Worm (Caenorhabditis elegans) whole organism, late embryonic: ENCODE measurements around the gene idpc-3.

Source experiments
- F13H6.1 ChIP-seq: sonication (generic microtip); optimal IDR thresholded peaks from 2 replicates; lab custom pipeline; 2016; ENCODE audit warnings: missing genetic modification characterization, missing compliant biosample characterization
- K02D7.2 ChIP-seq: sonication (generic microtip); optimal IDR thresholded peaks from 2 replicates; lab custom pipeline; 2017; ENCODE audit warnings: mild to moderate bottlenecking, missing genetic modification characterization, missing compliant biosample characterization
- T23F11.4 ChIP-seq: fragments of 200-800 bp; sonication (Bioruptor generic); optimal IDR thresholded peaks from 2 replicates; lab custom pipeline; 2018; ENCODE audit warnings: mild to moderate bottlenecking, missing genetic modification characterization, missing compliant biosample characterization
- Y22D7AL.16 ChIP-seq: sonication (generic microtip); optimal IDR thresholded peaks from 2 replicates; lab custom pipeline; 2016; ENCODE audit warnings: missing genetic modification characterization, missing compliant biosample characterization
- ama-1 ChIP-seq: fragments of 150-350 bp; optimal IDR thresholded peaks from 2 replicates; lab custom pipeline; 2014
- ceh-14 ChIP-seq: sonication (generic microtip); optimal IDR thresholded peaks from 2 replicates; lab custom pipeline; 2016; ENCODE audit warnings: missing genotype, missing genetic modification characterization, missing compliant biosample characterization
- ceh-18 ChIP-seq: sonication (generic microtip); optimal IDR thresholded peaks from 2 replicates; lab custom pipeline; 2016; ENCODE audit warnings: missing genetic modification characterization, missing compliant biosample characterization
- ceh-19 ChIP-seq: fragments of 200-800 bp; sonication (Bioruptor generic); optimal IDR thresholded peaks from 2 replicates; lab custom pipeline; 2018; ENCODE audit warnings: mild to moderate bottlenecking, missing genetic modification characterization, missing compliant biosample characterization
- ceh-22 ChIP-seq: sonication (generic microtip); optimal IDR thresholded peaks from 2 replicates; lab custom pipeline; 2017; ENCODE audit warnings: missing biosample characterization, missing genetic modification characterization
- ceh-24 ChIP-seq: sonication (generic microtip); optimal IDR thresholded peaks from 2 replicates; lab custom pipeline; 2016; ENCODE audit warnings: mild to moderate bottlenecking, missing genetic modification characterization, missing compliant biosample characterization
- ceh-31 ChIP-seq: sonication (generic microtip); optimal IDR thresholded peaks from 2 replicates; lab custom pipeline; 2016; ENCODE audit warnings: missing genetic modification characterization, missing compliant biosample characterization
- ceh-48 ChIP-seq: sonication (generic microtip); optimal IDR thresholded peaks from 2 replicates; lab custom pipeline; 2016; ENCODE audit warnings: missing genetic modification characterization, inconsistent platforms, missing compliant biosample characterization
- ceh-6 ChIP-seq: fragments of 200-800 bp; sonication (Bioruptor generic); optimal IDR thresholded peaks from 2 replicates; lab custom pipeline; 2018; ENCODE audit warnings: mild to moderate bottlenecking, missing genetic modification characterization, missing compliant biosample characterization
- che-1 ChIP-seq: sonication (generic microtip); optimal IDR thresholded peaks from 2 replicates; lab custom pipeline; 2016; ENCODE audit warnings: mild to moderate bottlenecking, missing genetic modification characterization, missing compliant biosample characterization
- dve-1 ChIP-seq: sonication (generic microtip); optimal IDR thresholded peaks from 2 replicates; lab custom pipeline; 2017; ENCODE audit warnings: antibody characterized with exemption, mild to moderate bottlenecking, missing genetic modification characterization, missing compliant biosample characterization
- elt-2 ChIP-seq: sonication (generic microtip); optimal IDR thresholded peaks from 2 replicates; lab custom pipeline; 2016; ENCODE audit warnings: missing genetic modification reagents, missing genetic modification characterization, missing compliant biosample characterization
- elt-4 ChIP-seq: sonication (generic microtip); optimal IDR thresholded peaks from 2 replicates; lab custom pipeline; 2016; ENCODE audit warnings: missing genetic modification characterization, missing compliant biosample characterization
- eyg-1 ChIP-seq: sonication (generic microtip); optimal IDR thresholded peaks from 2 replicates; lab custom pipeline; 2016; ENCODE audit warnings: missing genotype, missing genetic modification characterization, missing compliant biosample characterization
- fax-1 ChIP-seq: sonication (generic microtip); optimal IDR thresholded peaks from 2 replicates; lab custom pipeline; 2016; ENCODE audit warnings: missing genotype, missing genetic modification characterization, missing compliant biosample characterization
- fkh-10 ChIP-seq: fragments of 150-350 bp; optimal IDR thresholded peaks from 2 replicates; lab custom pipeline; 2014; ENCODE audit warnings: missing biosample characterization, missing genetic modification reagents, missing genetic modification characterization
- hlh-15 ChIP-seq: sonication (generic microtip); optimal IDR thresholded peaks from 2 replicates; lab custom pipeline; 2016; ENCODE audit warnings: missing genetic modification characterization, missing compliant biosample characterization
- hlh-30 ChIP-seq: sonication (generic microtip); optimal IDR thresholded peaks from 2 replicates; lab custom pipeline; 2017; ENCODE audit warnings: antibody characterized with exemption, missing genetic modification characterization, missing compliant biosample characterization; ENCODE audit not compliant: insufficient read depth
- hlh-8 ChIP-seq: sonication (generic microtip); optimal IDR thresholded peaks from 2 replicates; lab custom pipeline; 2016; ENCODE audit warnings: missing genotype, missing genetic modification characterization, missing compliant biosample characterization
- lim-6 ChIP-seq: sonication (generic microtip); optimal IDR thresholded peaks from 2 replicates; lab custom pipeline; 2016; ENCODE audit warnings: missing genetic modification characterization, missing compliant biosample characterization
- nfya-1 ChIP-seq: sonication (generic microtip); optimal IDR thresholded peaks from 2 replicates; lab custom pipeline; 2017; ENCODE audit warnings: missing genetic modification characterization, mild to moderate bottlenecking, missing compliant biosample characterization, antibody characterized with exemption, moderate library complexity
- npax-4 ChIP-seq: sonication (generic microtip); optimal IDR thresholded peaks from 2 replicates; lab custom pipeline; 2016; ENCODE audit warnings: missing genetic modification characterization, missing compliant biosample characterization
- pag-3 ChIP-seq: sonication (generic microtip); optimal IDR thresholded peaks from 2 replicates; lab custom pipeline; 2016; ENCODE audit warnings: missing compliant biosample characterization, missing genetic modification characterization, borderline replicate concordance
- pat-9 ChIP-seq: fragments of 200-800 bp; sonication (Bioruptor generic); optimal IDR thresholded peaks from 2 replicates; lab custom pipeline; 2018; ENCODE audit warnings: mild to moderate bottlenecking, missing genetic modification characterization, moderate library complexity, missing compliant biosample characterization
- pha-2 ChIP-seq: sonication (generic microtip); optimal IDR thresholded peaks from 2 replicates; lab custom pipeline; 2017; ENCODE audit warnings: mild to moderate bottlenecking, missing genetic modification characterization, missing compliant biosample characterization
- pha-4 ChIP-seq: fragments of 150-350 bp; optimal IDR thresholded peaks from 2 replicates; lab custom pipeline; 2018; ENCODE audit warnings: missing biosample characterization, missing genetic modification reagents, missing genetic modification characterization
- pqm-1 ChIP-seq: sonication (generic microtip); optimal IDR thresholded peaks from 2 replicates; lab custom pipeline; 2016; ENCODE audit warnings: missing genetic modification characterization, missing compliant biosample characterization
- sox-4 ChIP-seq: sonication (generic microtip); optimal IDR thresholded peaks from 2 replicates; lab custom pipeline; 2017; ENCODE audit warnings: mild to moderate bottlenecking, missing genetic modification characterization, inconsistent platforms, missing compliant biosample characterization
- syd-9 ChIP-seq: sonication (generic microtip); optimal IDR thresholded peaks from 2 replicates; lab custom pipeline; 2016; ENCODE audit warnings: mild to moderate bottlenecking, missing genetic modification characterization, moderate library complexity, missing compliant biosample characterization
- tbx-2 ChIP-seq: sonication (generic microtip); optimal IDR thresholded peaks from 2 replicates; lab custom pipeline; 2016; ENCODE audit warnings: missing genetic modification characterization, missing compliant biosample characterization
- ttx-3 ChIP-seq: sonication (generic microtip); optimal IDR thresholded peaks from 2 replicates; lab custom pipeline; 2016; ENCODE audit warnings: missing genetic modification reagents, missing genetic modification characterization, missing compliant biosample characterization
- unc-3 ChIP-seq, 2 experiments: fragments of 200-800 bp in 1 of 2; sonication (Bioruptor generic) in 1 of 2; sonication (generic microtip) in 1 of 2; conservative IDR thresholded peaks in 1 of 2; optimal IDR thresholded peaks in 1 of 2; 2 replicates each; pipeline versions ENCODE4 v1.3.6 to Lab custom; 2016 to 2022; ENCODE audit warnings: missing compliant biosample characterization in 2 of 2, missing genetic modification characterization in 2 of 2, missing genetic modification reagents in 1 of 2
- unc-42 ChIP-seq: sonication (generic microtip); optimal IDR thresholded peaks from 2 replicates; lab custom pipeline; 2016; ENCODE audit warnings: missing genotype, missing genetic modification characterization, missing compliant biosample characterization
- unc-55 ChIP-seq: sonication (generic microtip); optimal IDR thresholded peaks from 2 replicates; lab custom pipeline; 2017; ENCODE audit warnings: missing biosample characterization, missing genetic modification reagents, missing genetic modification characterization
- unc-86 ChIP-seq: sonication (generic microtip); optimal IDR thresholded peaks from 2 replicates; lab custom pipeline; 2016; ENCODE audit warnings: missing genetic modification characterization, missing compliant biosample characterization

Gene idpc-3

DNA sequence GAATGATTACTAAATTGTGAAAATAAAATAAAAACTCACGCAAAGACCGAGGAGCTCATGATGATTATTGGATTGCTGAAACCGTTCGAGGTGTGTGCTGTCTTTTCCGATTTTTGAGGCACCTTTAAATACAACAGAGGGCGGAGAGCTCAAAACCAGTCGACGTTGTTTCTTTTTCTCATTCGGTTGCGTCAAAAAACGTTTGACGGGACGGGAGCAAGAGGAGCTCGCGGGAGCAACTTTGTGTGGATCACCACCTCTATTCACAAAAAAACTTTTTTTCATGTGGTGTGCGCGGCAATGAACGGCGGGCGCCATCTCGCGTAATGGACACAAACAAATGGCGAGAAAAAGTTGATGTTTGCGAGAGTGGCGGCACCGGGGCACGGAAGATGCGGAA lies at the start of gene idpc-3:
TSS of gene idpc-3 (minus strand) at position 101 of the 400 bp plus-strand sequence.
- TF ChIP-seq ceh-18 (tag; lab: Kevin White, UChicago) (no peak), pat-9 (tag; lab: Kevin White, UChicago) (no peak), sox-4 (tag; lab: Kevin White, UChicago) (no peak), ceh-24 (tag; lab: Kevin White, UChicago) (no peak), T23F11.4 (GFP tag; lab: Kevin White, UChicago) (no peak)

DNA sequence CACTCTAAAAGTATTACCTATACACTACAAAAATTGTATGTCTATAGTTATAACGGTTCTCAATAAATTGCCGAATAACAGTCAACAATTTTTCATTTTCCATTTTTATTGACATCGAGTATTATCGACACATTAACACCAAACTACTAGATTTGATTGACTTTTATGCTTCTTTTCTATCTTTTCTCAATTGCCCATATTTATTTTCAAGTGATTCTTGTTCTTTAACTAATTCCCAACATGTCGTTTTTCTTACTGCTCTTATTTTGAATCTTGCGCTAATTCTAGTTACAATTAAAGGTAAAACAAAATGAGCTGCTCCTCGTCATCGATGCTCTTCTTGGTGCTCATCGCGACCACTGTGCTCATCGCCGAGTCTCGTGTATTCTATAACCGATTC lies 49.0 kb upstream of the idpc-3 start, which contains the start of gene cthd-1:
TSS of gene cthd-1 (plus strand) at position 301 of the 400 bp plus-strand sequence.
- TF ChIP-seq fax-1 (no peak), F13H6.1 (tag; lab: Kevin White, UChicago) (no peak), ceh-14 (tag; lab: Kevin White, UChicago) (no peak), tbx-2 (no peak), eyg-1 (tag; lab: Kevin White, UChicago) (no peak), pat-9 (tag; lab: Kevin White, UChicago) (no peak)

DNA sequence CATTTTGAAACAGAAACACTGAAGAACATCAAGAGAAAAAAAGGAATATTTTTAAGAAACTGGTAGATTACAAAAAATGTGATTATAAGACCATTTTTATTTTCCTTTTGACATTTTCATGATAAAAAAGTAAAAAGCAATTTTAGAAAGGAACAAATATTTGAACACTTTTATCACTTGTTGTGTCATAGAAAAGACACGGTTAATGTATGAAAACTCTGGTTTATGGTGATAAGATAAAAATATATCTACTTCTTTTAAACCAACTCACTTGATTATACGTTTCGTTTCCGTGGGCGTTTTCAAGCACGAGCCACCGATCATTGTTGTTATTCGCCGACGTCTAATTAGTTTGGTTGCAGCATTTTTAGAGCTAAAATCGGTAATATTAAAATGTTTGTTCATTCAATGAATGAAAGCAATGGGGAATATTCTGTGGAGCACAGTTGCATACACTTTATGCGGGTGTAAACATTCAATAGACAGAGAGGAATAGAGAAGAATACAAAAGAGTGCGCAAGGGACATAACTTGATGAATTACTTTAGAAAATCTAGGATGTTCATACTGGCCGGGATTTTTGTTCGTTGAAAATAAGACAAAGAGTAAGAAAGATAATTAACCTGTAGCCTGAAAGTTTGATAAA lies 44.3 kb upstream of the idpc-3 start, which contains the start of gene sulp-8:
TSS of gene sulp-8 (minus strand) at position 469 of the 645 bp plus-strand sequence.
- no peak for TF ChIP-seq ama-1 (lab: Kevin White, UChicago)
- TF ChIP-seq pqm-1 (tag; lab: Kevin White, UChicago), result no peak
- TF ChIP-seq fkh-10, result no peak
- no peak for TF ChIP-seq sox-4 (tag; lab: Kevin White, UChicago)
- no peak for TF ChIP-seq K02D7.2 (tag; lab: Kevin White, UChicago)
- TF ChIP-seq npax-4 (tag; lab: Kevin White, UChicago), result no peak

DNA sequence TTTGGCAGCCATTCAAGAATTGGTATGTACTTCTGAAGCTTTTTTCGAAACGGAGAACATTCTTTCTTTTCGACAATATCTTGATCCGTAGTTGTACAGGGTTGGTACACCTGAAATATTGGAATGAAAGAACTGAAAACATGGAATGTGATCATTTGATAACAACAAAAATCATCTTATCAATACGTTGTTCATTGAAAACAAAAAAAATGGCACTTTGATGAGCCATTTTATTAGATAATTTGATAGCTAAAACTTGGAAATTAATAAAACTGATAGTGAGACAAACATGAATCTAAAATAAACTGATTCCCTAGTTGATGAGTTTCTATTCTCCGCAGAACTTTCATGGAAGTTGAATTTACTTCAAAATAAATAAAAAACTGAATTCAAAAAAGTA lies 43.5 kb upstream of the idpc-3 start:
- TF ChIP-seq ceh-24 (tag; lab: Kevin White, UChicago) (no peak), pha-4 (tag; lab: Kevin White, UChicago) (no peak), sox-4 (tag; lab: Kevin White, UChicago) (no peak), ceh-31 (tag; lab: Kevin White, UChicago) (no peak), ceh-19 (GFP tag; lab: Kevin White, UChicago) (no peak), lim-6 (no peak)
- TF ChIP-seq, all 69 proteins: peak for 0

DNA sequence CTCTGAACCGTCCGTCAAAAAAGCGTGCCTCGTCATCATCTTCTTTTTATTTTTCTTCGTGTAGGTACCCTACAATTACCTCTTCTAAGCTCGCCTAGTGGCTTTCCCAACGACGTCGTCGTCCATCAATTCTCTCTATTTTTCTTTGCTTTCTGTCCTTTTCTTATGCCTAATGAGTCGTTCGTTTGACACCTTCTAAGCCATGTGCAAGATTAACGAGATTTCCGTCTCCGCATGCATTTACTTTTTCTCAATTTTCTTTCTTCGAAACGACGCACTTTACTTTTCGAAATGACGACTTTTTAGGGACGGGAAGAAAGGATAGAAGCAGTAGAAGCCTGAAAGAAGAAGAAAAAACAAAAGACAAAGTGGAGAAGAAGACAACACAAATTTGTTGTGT lies 37.4 kb upstream of the idpc-3 start, which contains the start of gene ZK287.1:
TSS of gene ZK287.1 (plus strand) at position 301 of the 400 bp plus-strand sequence.
- peak; percentile 17 for TF ChIP-seq unc-42 (tag; lab: Kevin White, UChicago)
- peak; percentile 3 for TF ChIP-seq fkh-10
- no peak for TF ChIP-seq che-1
- TF ChIP-seq pqm-1 (tag; lab: Kevin White, UChicago), result no peak
- no peak for TF ChIP-seq ceh-6 (GFP tag; lab: Kevin White, UChicago)

DNA sequence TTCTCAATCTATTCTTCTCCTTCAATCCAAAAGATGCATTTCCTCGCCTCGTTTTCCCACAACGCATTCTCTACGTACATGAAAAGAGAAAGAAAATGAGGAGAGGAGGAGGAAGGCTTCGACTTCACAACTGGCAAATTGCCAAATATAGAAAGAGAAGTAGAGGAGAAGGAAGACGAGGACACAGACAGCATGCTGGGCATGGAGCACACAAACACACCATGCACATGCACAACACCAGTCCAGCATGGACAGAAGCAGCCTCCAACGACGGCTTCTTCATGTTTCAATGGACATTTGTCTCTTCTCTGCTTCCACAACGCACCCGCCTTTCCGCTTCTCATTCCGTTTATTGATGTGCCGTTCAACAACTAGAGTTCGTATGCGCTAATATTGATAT lies 35.6 kb upstream of the idpc-3 start:
- TF ChIP-seq ceh-22 (tag; lab: Kevin White, UChicago) (no peak), ceh-6 (GFP tag; lab: Kevin White, UChicago) (no peak), elt-2 (tag; lab: Kevin White, UChicago) (no peak), unc-55 (GFP tag; lab: Kevin White, UChicago) (no peak), unc-42 (tag; lab: Kevin White, UChicago) (peak; percentile 14), nfya-1 (tag; lab: Kevin White, UChicago) (peak; percentile 56), elt-4 (no peak), syd-9 (no peak), unc-86 (peak; percentile 18), K02D7.2 (tag; lab: Kevin White, UChicago) (no peak), pag-3 (tag; lab: Kevin White, UChicago) (no peak), ceh-48 (tag; lab: Kevin White, UChicago) (peak; percentile 30), pha-2 (tag; lab: Kevin White, UChicago) (no peak), ceh-19 (GFP tag; lab: Kevin White, UChicago) (peak; percentile 39), tbx-2 (peak; percentile 44), Y22D7AL.16 (no peak), hlh-30 (tag; lab: Kevin White, UChicago) (no peak), hlh-8 (tag; lab: Kevin White, UChicago) (no peak), pat-9 (tag; lab: Kevin White, UChicago) (no peak), pha-4 (tag; lab: Kevin White, UChicago) (no peak), hlh-15 (no peak), ceh-31 (tag; lab: Kevin White, UChicago) (peak; percentile 82), sox-4 (tag; lab: Kevin White, UChicago) (no peak), dve-1 (no peak), unc-3 (GFP tag; conservative IDR thresholded peaks at IDR 0.05; lab: Robert Waterston, UW) (no peak), unc-3 (tag; optimal IDR thresholded peaks at IDR 0.05; lab: Kevin White, UChicago) (no peak), ttx-3 (no peak)
